Worm (Caenorhabditis elegans): Measurements from ENCODE around the gene ZC317.6.

Gene ZC317.6

ce11 chrV:5433020-5433419 lies 35.4 kb downstream of the ZC317.6 start, which contains the start of gene acl-6:
TSS of gene acl-6 (plus strand) at chrV:5433386.
- TF ChIP-seq him-1 (tag; optimal IDR thresholded peaks at IDR 0.05) (no peak), W03F9.2 (tag; optimal IDR thresholded peaks at IDR 0.05) (peak; percentile 58)

- TF ChIP-seq dao-5 (tag; optimal IDR thresholded peaks at IDR 0.05) (no peak), him-1 (tag; optimal IDR thresholded peaks at IDR 0.05) (no peak), W03F9.2 (tag; optimal IDR thresholded peaks at IDR 0.05) (no peak)
Observed at ce11 chrV:5432499-5432898, 35.9 kb downstream of the ZC317.6 start, which contains the start of gene F08F3.8. TSS of gene F08F3.8 (minus strand) at chrV:5432599.

- TF ChIP-seq dao-5 (tag; optimal IDR thresholded peaks at IDR 0.05) (no peak), him-1 (tag; optimal IDR thresholded peaks at IDR 0.05) (no peak), W03F9.2 (tag; optimal IDR thresholded peaks at IDR 0.05) (no peak)
Observed at ce11 chrV:5427860-5428259, 40.5 kb downstream of the ZC317.6 start, which contains the start of gene rhr-1. TSS of gene rhr-1 (plus strand) at chrV:5428160.

- no peak for TF ChIP-seq him-1 (tag; optimal IDR thresholded peaks at IDR 0.05)
- TF ChIP-seq W03F9.2 (tag; optimal IDR thresholded peaks at IDR 0.05) = no peak
- no peak for TF ChIP-seq dao-5 (tag; optimal IDR thresholded peaks at IDR 0.05)
Observed at ce11 chrV:5426337-5426736, 42.1 kb downstream of the ZC317.6 start.

- no peak for TF ChIP-seq dao-5 (tag; optimal IDR thresholded peaks at IDR 0.05)
- TF ChIP-seq him-1 (tag; optimal IDR thresholded peaks at IDR 0.05) = no peak
- TF ChIP-seq W03F9.2 (tag; optimal IDR thresholded peaks at IDR 0.05) = no peak
Observed at ce11 chrV:5425008-5425407, 43.4 kb downstream of the ZC317.6 start.

- TF ChIP-seq W03F9.2 (tag; optimal IDR thresholded peaks at IDR 0.05) (no peak), dao-5 (tag; optimal IDR thresholded peaks at IDR 0.05) (no peak), him-1 (tag; optimal IDR thresholded peaks at IDR 0.05) (no peak)
Observed at ce11 chrV:5423120-5423519, 45.3 kb downstream of the ZC317.6 start, which contains the start of gene cyp-14A5. TSS of gene cyp-14A5 (minus strand) at chrV:5423282.

ce11 chrV:5419915-5420314 lies 48.5 kb downstream of the ZC317.6 start, which contains the start of gene F08F3.6:
TSS of gene F08F3.6 (minus strand) at chrV:5420067.
- TF ChIP-seq dao-5 (tag; optimal IDR thresholded peaks at IDR 0.05) (no peak), W03F9.2 (tag; optimal IDR thresholded peaks at IDR 0.05) (no peak), him-1 (tag; optimal IDR thresholded peaks at IDR 0.05) (no peak)
